Fruit fly (Drosophila melanogaster) Kc167 (cell line): Measurements from ENCODE around the gene CG14207.

Experiments
- Myc ChIP-seq: fragments of >200 bp; optimal IDR thresholded peaks from 2 replicates; lab custom pipeline; 2017; ENCODE audit warnings: missing external identifiers
- Sin3A ChIP-seq: fragments of >200 bp; optimal IDR thresholded peaks from 2 replicates; lab custom pipeline; 2018; ENCODE audit warnings: missing external identifiers
- h ChIP-seq: fragments of >200 bp; optimal IDR thresholded peaks from 3 replicates; lab custom pipeline; 2018; ENCODE audit warnings: missing external identifiers
- insv ChIP-seq: fragments of >200 bp; optimal IDR thresholded peaks from 3 replicates; lab custom pipeline; 2018; ENCODE audit warnings: missing external identifiers
- psq ChIP-seq: fragments of >200 bp; optimal IDR thresholded peaks from 2 replicates; lab custom pipeline; 2017; ENCODE audit warnings: missing external identifiers
- ttk ChIP-seq: sonication (Bioruptor generic); optimal IDR thresholded peaks from 2 replicates; lab custom pipeline; 2017; ENCODE audit warnings: missing external identifiers

Gene CG14207

DNA sequence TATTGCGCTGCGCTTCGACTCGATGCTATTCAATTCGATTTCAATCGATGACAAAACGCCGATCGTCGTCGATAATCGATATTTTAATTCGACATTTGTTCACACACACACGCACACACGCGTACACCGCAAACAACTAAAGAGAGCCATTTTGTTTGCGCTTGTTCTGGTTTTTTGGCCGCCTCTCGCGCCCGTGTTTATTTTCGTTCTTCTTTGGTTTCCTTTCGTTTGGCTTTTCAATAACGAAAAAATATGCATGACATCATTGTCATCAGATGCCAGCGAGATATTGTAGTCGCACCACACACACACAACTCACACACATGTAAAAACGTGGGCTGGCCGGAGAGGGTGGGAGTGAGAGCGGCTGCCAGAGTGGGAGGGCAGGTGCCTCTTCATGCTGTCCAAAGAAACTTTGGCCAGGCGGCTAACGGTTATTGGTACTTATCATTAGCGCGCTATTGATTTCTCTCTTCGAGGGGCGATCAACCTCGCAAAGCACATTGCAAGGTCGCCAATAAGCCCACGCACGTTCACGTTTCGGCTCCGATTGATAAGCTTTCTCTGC lies 3.1 kb downstream of the CG14207 start:
- no peak for TF ChIP-seq ttk (lab: Kevin White, UChicago)
- TF ChIP-seq insv (lab: Kevin White, UChicago), result no peak
- TF ChIP-seq psq (lab: Kevin White, UChicago), result no peak
- no peak for TF ChIP-seq h
- no peak for TF ChIP-seq Sin3A (lab: Kevin White, UChicago)
- no peak for TF ChIP-seq Myc (lab: Kevin White, UChicago)

DNA sequence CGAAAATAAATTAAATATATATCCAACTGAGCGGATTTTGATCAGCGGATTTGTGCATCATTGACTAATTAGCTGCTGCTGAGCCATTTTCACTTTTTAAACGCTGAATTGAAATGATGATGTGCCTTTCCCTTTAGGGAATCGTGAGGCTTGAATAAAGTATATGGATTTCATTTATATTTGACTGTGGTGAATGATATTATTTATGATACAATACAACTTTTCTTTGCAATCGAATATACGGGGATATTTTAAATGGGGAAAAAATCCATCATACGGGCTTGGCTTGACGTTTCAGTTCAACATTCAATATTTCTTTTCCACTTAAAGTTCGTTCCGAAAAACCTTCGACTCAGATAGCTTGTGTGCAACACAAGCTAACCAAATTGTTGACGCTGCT lies 6.2 kb downstream of the CG14207 start, which contains the start of the genes Shawn and Tyler:
Gene Shawn (plus strand): TSS at position 301 of the 400 bp plus-strand sequence.
Gene Tyler (plus strand): TSS at position 301 of the 400 bp plus-strand sequence.
- TF ChIP-seq h (no peak), Myc (lab: Kevin White, UChicago) (no peak), psq (lab: Kevin White, UChicago) (no peak), ttk (lab: Kevin White, UChicago) (no peak), insv (lab: Kevin White, UChicago) (no peak)

- TF ChIP-seq psq (lab: Kevin White, UChicago), result no peak
- no peak for TF ChIP-seq h
- TF ChIP-seq insv (lab: Kevin White, UChicago), result no peak
Measured at dm6 chrX:19613473-19613872, 8.5 kb downstream of the CG14207 start.

DNA sequence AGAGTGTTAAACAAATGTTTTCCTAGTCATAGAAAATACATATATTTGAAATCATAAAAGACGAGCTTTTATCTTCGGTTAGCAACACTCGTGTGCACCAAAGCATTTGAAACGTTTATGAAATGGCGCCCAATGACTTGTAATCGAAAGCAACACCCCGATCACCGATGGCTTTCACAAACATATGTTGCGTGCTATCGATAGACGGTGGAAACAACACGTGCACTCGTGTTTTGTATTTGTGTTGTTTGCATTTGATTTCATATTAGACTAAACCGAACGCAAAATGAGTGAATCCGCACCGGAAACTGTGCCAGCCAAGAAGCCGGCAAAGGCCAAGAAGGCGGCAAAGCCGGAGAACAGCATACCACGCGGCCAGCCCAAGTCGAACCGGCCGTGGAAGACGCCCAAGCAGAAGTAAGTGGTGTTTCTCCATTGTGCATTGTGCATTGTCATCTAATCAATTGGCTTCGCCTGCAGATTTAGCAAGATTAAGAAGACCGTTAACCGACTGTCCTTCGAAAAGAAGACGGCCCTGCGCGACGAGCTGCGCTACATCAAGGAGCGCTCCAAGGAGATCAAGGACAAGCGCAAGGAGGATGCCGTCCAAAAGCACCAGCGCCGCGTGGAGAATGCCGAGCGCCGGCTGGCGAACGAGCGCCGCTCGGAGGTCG lies 11.1 kb downstream of the CG14207 start, which contains the start of gene CG14210:
Gene CG14210 (plus strand): TSS at position 207 of the 674 bp plus-strand sequence.
- TF ChIP-seq Sin3A (lab: Kevin White, UChicago) (no peak), insv (lab: Kevin White, UChicago) (no peak), psq (lab: Kevin White, UChicago) (no peak), h (no peak), ttk (lab: Kevin White, UChicago) (no peak), Myc (lab: Kevin White, UChicago) (no peak)

- TF ChIP-seq insv (lab: Kevin White, UChicago) (no peak), h (no peak), ttk (lab: Kevin White, UChicago) (no peak), Sin3A (lab: Kevin White, UChicago) (no peak), Myc (lab: Kevin White, UChicago) (no peak), psq (lab: Kevin White, UChicago) (no peak)
Measured at dm6 chrX:19618183-19618740, 13.3 kb downstream of the CG14207 start, which contains the start of the genes Pstk and Tim9b. TSS of gene Pstk (minus strand) at chrX:19618537. TSS of gene Tim9b (minus strand) at chrX:19618537.

DNA sequence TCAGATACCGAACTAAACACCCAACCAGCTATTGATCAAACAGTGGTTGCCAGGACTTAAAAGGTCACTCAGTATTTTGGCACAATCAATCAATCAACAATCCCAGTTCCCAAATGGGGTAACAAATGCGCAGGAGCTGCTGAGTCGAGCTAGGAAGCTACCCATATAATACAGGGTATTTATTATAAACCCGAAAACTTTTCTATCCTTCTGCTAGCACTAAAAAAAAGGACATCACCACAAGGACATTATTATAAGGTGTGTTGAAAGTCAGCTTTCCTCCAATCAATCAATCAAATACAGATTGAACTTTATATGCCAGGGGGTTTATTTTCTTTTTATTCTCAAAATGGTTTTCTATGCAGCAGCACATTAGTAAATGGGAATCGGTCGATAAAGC lies 16.1 kb downstream of the CG14207 start, which contains the start of gene CG14221:
Gene CG14221 (minus strand): TSS at position 101 of the 400 bp plus-strand sequence.
- TF ChIP-seq Sin3A (lab: Kevin White, UChicago) (no peak), insv (lab: Kevin White, UChicago) (no peak), Myc (lab: Kevin White, UChicago) (no peak), h (no peak), ttk (lab: Kevin White, UChicago) (no peak), psq (lab: Kevin White, UChicago) (no peak)

DNA sequence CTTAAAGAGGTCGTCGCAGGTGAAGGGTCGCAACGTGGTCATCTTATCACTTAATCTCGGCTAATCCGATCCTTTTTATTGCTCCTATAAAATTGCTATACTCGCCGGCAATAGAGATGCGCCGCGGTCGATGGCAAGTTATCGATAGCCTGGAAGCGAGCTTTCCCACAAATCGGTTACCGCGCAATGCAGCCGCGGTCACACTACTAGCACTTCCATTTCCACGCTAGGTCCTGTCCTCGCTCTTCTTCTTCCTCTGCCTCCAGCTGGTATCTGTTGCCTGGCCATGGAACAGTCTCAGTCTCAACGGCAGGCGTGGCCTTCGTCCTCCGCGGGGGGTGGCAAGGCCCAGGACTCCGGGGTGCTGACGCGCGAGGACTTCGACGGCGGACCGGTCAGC lies 17.9 kb downstream of the CG14207 start, which contains the start of the genes Naa20A and MKP-4:
Gene Naa20A (minus strand): TSS at position 151 of the 400 bp plus-strand sequence.
Gene MKP-4 (plus strand): TSS at position 191 of the 400 bp plus-strand sequence.
- TF ChIP-seq psq (lab: Kevin White, UChicago), result no peak
- TF ChIP-seq Myc (lab: Kevin White, UChicago), result no peak
- no peak for TF ChIP-seq ttk (lab: Kevin White, UChicago)
- TF ChIP-seq insv (lab: Kevin White, UChicago), result no peak
- no peak for TF ChIP-seq Sin3A (lab: Kevin White, UChicago)
- no peak for TF ChIP-seq h

DNA sequence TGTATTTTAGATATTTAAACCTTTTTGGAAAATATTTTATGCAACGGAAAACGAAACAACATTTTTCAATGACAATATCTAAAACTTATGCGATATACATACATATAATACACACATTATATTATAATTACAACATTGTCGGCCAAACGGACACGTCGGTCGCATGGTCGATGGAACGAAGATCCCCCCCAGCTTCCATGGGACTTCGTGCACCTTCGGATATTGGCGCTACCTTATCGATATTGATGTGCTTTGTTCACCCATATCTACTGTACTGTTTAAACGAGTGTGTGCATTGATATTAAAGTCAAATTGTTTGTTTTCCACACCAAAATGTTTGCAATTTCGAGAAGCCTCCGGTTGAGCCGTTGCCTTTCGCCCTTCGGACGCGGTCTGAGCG lies 20.4 kb downstream of the CG14207 start, which contains the start of gene CG14212:
Gene CG14212 (plus strand): TSS at position 301 of the 400 bp plus-strand sequence.
- TF ChIP-seq h, result no peak
- TF ChIP-seq psq (lab: Kevin White, UChicago), result no peak
- TF ChIP-seq insv (lab: Kevin White, UChicago), result no peak
- TF ChIP-seq Myc (lab: Kevin White, UChicago), result no peak
- TF ChIP-seq ttk (lab: Kevin White, UChicago), result no peak
- no peak for TF ChIP-seq Sin3A (lab: Kevin White, UChicago)

- no peak for TF ChIP-seq insv (lab: Kevin White, UChicago)
- no peak for TF ChIP-seq psq (lab: Kevin White, UChicago)
- TF ChIP-seq Sin3A (lab: Kevin White, UChicago), result no peak
- TF ChIP-seq Myc (lab: Kevin White, UChicago), result no peak
- TF ChIP-seq ttk (lab: Kevin White, UChicago), result no peak
- TF ChIP-seq h, result no peak
Measured at dm6 chrX:19631365-19631832, 26.4 kb downstream of the CG14207 start.

DNA sequence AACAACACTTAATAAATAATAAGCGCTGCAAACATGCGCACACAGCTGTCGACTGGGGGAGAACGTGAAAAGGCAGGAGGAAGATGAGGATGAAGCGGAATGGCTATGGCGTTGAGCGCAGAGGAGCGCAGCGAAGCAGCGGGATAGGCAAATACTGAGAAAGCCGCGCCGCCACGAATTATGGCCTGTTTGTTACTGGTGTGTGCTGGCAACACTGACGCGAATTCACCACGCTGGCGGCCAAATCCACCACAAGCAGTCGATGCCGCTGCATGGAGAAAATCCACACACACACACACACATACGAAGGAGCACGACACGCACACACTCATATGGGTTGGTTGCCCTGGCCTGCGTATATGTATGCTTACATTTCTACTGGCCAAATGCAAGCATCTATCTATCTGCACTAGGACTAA lies 32.0 kb downstream of the CG14207 start:
- no peak for TF ChIP-seq Sin3A (lab: Kevin White, UChicago)
- TF ChIP-seq Myc (lab: Kevin White, UChicago), result no peak
- TF ChIP-seq h, result no peak
- TF ChIP-seq ttk (lab: Kevin White, UChicago), result no peak
- no peak for TF ChIP-seq insv (lab: Kevin White, UChicago)
- no peak for TF ChIP-seq psq (lab: Kevin White, UChicago)
